Worm (Caenorhabditis elegans) whole organism, L2 larva: ENCODE data around the gene R05G6.1.

Experiments used
- nhr-11 ChIP-seq: fragments of 150-350 bp; optimal IDR thresholded peaks from 2 replicates; lab custom pipeline; 2014; ENCODE audit warnings: missing biosample characterization, missing genetic modification characterization
- nhr-12 ChIP-seq: fragments of 150-350 bp; optimal IDR thresholded peaks from 2 replicates; lab custom pipeline; 2014; ENCODE audit warnings: missing biosample characterization, missing genetic modification characterization
- nhr-6 ChIP-seq: fragments of 150-350 bp; optimal IDR thresholded peaks from 2 replicates; lab custom pipeline; 2014; ENCODE audit warnings: missing biosample characterization, missing genetic modification characterization

- TF ChIP-seq nhr-11 (tag; lab: Kevin White, UChicago): no peak
- no peak for TF ChIP-seq nhr-6 (tag; lab: Kevin White, UChicago)
- TF ChIP-seq nhr-12: no peak
Measured at ce11 chrIV:7552100-7552499, 19.6 kb downstream of the R05G6.1 start.
